Worm (Caenorhabditis elegans) whole organism, L1 larva: Measurements from ENCODE around the gene acs-21.
"Not testable (repeated sequence)": the region's sequence is repeated elsewhere in the genome, so short reads cannot be mapped to it uniquely, and the experiment has no call there.

Experiments
- aha-1 ChIP-seq: fragments of 150-350 bp; optimal IDR thresholded peaks from 2 replicates; lab custom pipeline; 2014; ENCODE audit warnings: missing biosample characterization, missing genetic modification characterization
- aly-2 ChIP-seq: fragments of 150-350 bp; optimal IDR thresholded peaks from 2 replicates; lab custom pipeline; 2014; ENCODE audit warnings: missing biosample characterization, missing genetic modification characterization
- ama-1 ChIP-seq: fragments of 150-350 bp; optimal IDR thresholded peaks from 2 replicates; lab custom pipeline; 2014
- blmp-1 ChIP-seq: fragments of 150-350 bp; optimal IDR thresholded peaks from 2 replicates; lab custom pipeline; 2014; ENCODE audit warnings: missing biosample characterization, missing genetic modification characterization
- ceh-8 ChIP-seq: fragments of 200-800 bp; sonication (Bioruptor generic); optimal IDR thresholded peaks from 2 replicates; lab custom pipeline; 2018; ENCODE audit warnings: mild to moderate bottlenecking, missing genetic modification characterization, moderate library complexity, missing compliant biosample characterization
- ceh-82 ChIP-seq, 3 experiments: fragments of 150-350 bp in 1 of 3; sonication (generic microtip) in 2 of 3; optimal IDR thresholded peaks; 2 replicates each; lab custom pipeline; 2014 to 2017; ENCODE audit warnings: missing biosample characterization in 3 of 3, missing genetic modification characterization in 3 of 3
- ceh-88 ChIP-seq: fragments of 200-800 bp; sonication (Bioruptor generic); IDR thresholded peaks from 2 replicates; pipeline ENCODE4 v1.3.6; 2022; ENCODE audit warnings: missing genetic modification characterization, missing compliant biosample characterization
- elt-3 ChIP-seq, 6 experiments: fragments of 150-350 bp in 1 of 6; sonication (generic microtip); optimal IDR thresholded peaks; 2 replicates each; lab custom pipeline; 2017 to 2018; ENCODE audit warnings: missing biosample characterization in 6 of 6, missing genetic modification characterization in 6 of 6, inconsistent platforms in 1 of 6
- ets-5 ChIP-seq: fragments of 200-800 bp; sonication (Bioruptor generic); IDR thresholded peaks from 2 replicates; pipeline ENCODE4 v1.3.6; 2022; ENCODE audit warnings: missing genetic modification characterization, missing compliant biosample characterization
- fkh-4 ChIP-seq: sonication (generic microtip); optimal IDR thresholded peaks from 2 replicates; lab custom pipeline; 2016; ENCODE audit warnings: missing compliant biosample characterization, missing genetic modification characterization, borderline replicate concordance
- fos-1 ChIP-seq: fragments of 150-350 bp; optimal IDR thresholded peaks from 2 replicates; lab custom pipeline; 2014; ENCODE audit warnings: missing biosample characterization, missing genetic modification characterization
- grh-1 ChIP-seq: fragments of 200-800 bp; sonication (Bioruptor generic); IDR thresholded peaks from 2 replicates; pipeline ENCODE4 v1.3.6; 2022; ENCODE audit warnings: missing genetic modification reagents, missing genetic modification characterization, missing compliant biosample characterization
- hlh-17 ChIP-seq: fragments of 200-800 bp; sonication (Bioruptor generic); optimal IDR thresholded peaks from 2 replicates; lab custom pipeline; 2018; ENCODE audit warnings: missing genetic modification characterization, mild to moderate bottlenecking, missing compliant biosample characterization, moderate library complexity, borderline replicate concordance
- hlh-4 ChIP-seq: sonication (generic microtip); optimal IDR thresholded peaks from 2 replicates; lab custom pipeline; 2016; ENCODE audit warnings: mild to moderate bottlenecking, missing genetic modification characterization, missing compliant biosample characterization
- lin-13 ChIP-seq: fragments of 150-350 bp; optimal IDR thresholded peaks from 2 replicates; lab custom pipeline; 2014; ENCODE audit warnings: missing biosample characterization, missing genetic modification reagents, missing genetic modification characterization
- lin-39 ChIP-seq: fragments of 150-350 bp; optimal IDR thresholded peaks from 2 replicates; lab custom pipeline; 2014; ENCODE audit warnings: missing biosample characterization, missing genetic modification reagents, missing genetic modification characterization
- lir-3 ChIP-seq: sonication (generic microtip); optimal IDR thresholded peaks from 2 replicates; lab custom pipeline; 2016; ENCODE audit warnings: mild to moderate bottlenecking, missing genetic modification characterization, moderate library complexity, missing compliant biosample characterization; ENCODE audit not compliant: poor library complexity
- mab-9 ChIP-seq: fragments of 200-800 bp; sonication (Bioruptor generic); IDR thresholded peaks from 2 replicates; pipeline ENCODE4 v1.3.6; 2022; ENCODE audit warnings: missing genetic modification reagents, missing genetic modification characterization, missing compliant biosample characterization
- mef-2 ChIP-seq: fragments of 150-350 bp; optimal IDR thresholded peaks from 2 replicates; lab custom pipeline; 2014; ENCODE audit warnings: missing biosample characterization, missing genetic modification characterization
- nhr-20 ChIP-seq: sonication (generic microtip); optimal IDR thresholded peaks from 2 replicates; lab custom pipeline; 2016; ENCODE audit warnings: mild to moderate bottlenecking, missing genetic modification characterization, missing compliant biosample characterization
- nhr-237 ChIP-seq: fragments of 150-350 bp; optimal IDR thresholded peaks from 2 replicates; lab custom pipeline; 2014; ENCODE audit warnings: missing biosample characterization, missing genetic modification characterization
- nhr-47 ChIP-seq: sonication (generic microtip); optimal IDR thresholded peaks from 2 replicates; lab custom pipeline; 2016; ENCODE audit warnings: mild to moderate bottlenecking, missing genetic modification characterization, moderate library complexity, missing compliant biosample characterization
- nhr-71 ChIP-seq: sonication (generic microtip); optimal IDR thresholded peaks from 2 replicates; lab custom pipeline; 2016; ENCODE audit warnings: mild to moderate bottlenecking, missing genetic modification characterization, moderate library complexity, missing compliant biosample characterization
- nhr-76 ChIP-seq: sonication (generic microtip); optimal IDR thresholded peaks from 2 replicates; lab custom pipeline; 2017; ENCODE audit warnings: missing biosample characterization, missing genetic modification characterization
- nhr-77 ChIP-seq: fragments of 150-350 bp; optimal IDR thresholded peaks from 2 replicates; lab custom pipeline; 2014; ENCODE audit warnings: missing biosample characterization, missing genetic modification characterization
- nhr-85 ChIP-seq: sonication (generic microtip); peaks from one replicate; lab custom pipeline; 2016; ENCODE audit warnings: missing genetic modification characterization, inconsistent platforms, missing compliant biosample characterization
- pag-3 ChIP-seq: sonication (generic microtip); optimal IDR thresholded peaks from 2 replicates; lab custom pipeline; 2017; ENCODE audit warnings: missing genetic modification characterization, mild to moderate bottlenecking, missing compliant biosample characterization, antibody characterized with exemption, borderline replicate concordance; ENCODE audit not compliant: insufficient read depth
- rnt-1 ChIP-seq: sonication (generic microtip); optimal IDR thresholded peaks from 2 replicates; lab custom pipeline; 2016; ENCODE audit warnings: mild to moderate bottlenecking, missing genetic modification characterization, moderate library complexity, missing compliant biosample characterization
- skn-1 ChIP-seq: fragments of 150-350 bp; optimal IDR thresholded peaks from 2 replicates; lab custom pipeline; 2014; ENCODE audit warnings: missing biosample characterization, missing genetic modification characterization
- snu-23 ChIP-seq: sonication (generic microtip); optimal IDR thresholded peaks from 2 replicates; lab custom pipeline; 2016; ENCODE audit warnings: missing genetic modification characterization, missing compliant biosample characterization
- sox-4 ChIP-seq: sonication (generic microtip); optimal IDR thresholded peaks from 2 replicates; lab custom pipeline; 2016; ENCODE audit warnings: missing genetic modification characterization, missing compliant biosample characterization
- sptf-1 ChIP-seq: fragments of 150-350 bp; optimal IDR thresholded peaks from 2 replicates; lab custom pipeline; 2014; ENCODE audit warnings: missing biosample characterization, missing genetic modification characterization
- sup-37 ChIP-seq: fragments of 200-800 bp; sonication (Bioruptor generic); optimal IDR thresholded peaks from 2 replicates; lab custom pipeline; 2018; ENCODE audit warnings: mild to moderate bottlenecking, missing genetic modification characterization, missing compliant biosample characterization
- tbx-2 ChIP-seq: sonication (generic microtip); optimal IDR thresholded peaks from 2 replicates; lab custom pipeline; 2016; ENCODE audit warnings: missing genetic modification characterization, missing compliant biosample characterization
- tlp-1 ChIP-seq: fragments of 150-350 bp; optimal IDR thresholded peaks from 2 replicates; lab custom pipeline; 2014; ENCODE audit warnings: missing biosample characterization, missing genetic modification characterization
- unc-130 ChIP-seq: fragments of 150-350 bp; optimal IDR thresholded peaks from 2 replicates; lab custom pipeline; 2017; ENCODE audit warnings: missing biosample characterization, missing genetic modification characterization, inconsistent platforms
- unc-30 ChIP-seq: sonication (generic microtip); optimal IDR thresholded peaks from 2 replicates; lab custom pipeline; 2017; ENCODE audit warnings: missing biosample characterization, missing genetic modification characterization
- unc-62 ChIP-seq: fragments of 150-350 bp; optimal IDR thresholded peaks from 2 replicates; lab custom pipeline; 2014; ENCODE audit warnings: missing biosample characterization, missing genetic modification reagents, missing genetic modification characterization
- vab-15 ChIP-seq: sonication (generic microtip); optimal IDR thresholded peaks from 2 replicates; lab custom pipeline; 2017; ENCODE audit warnings: missing genotype, mild to moderate bottlenecking, missing genetic modification characterization, missing compliant biosample characterization
- zip-4 ChIP-seq: fragments of 200-800 bp; sonication (Bioruptor generic); optimal IDR thresholded peaks from 2 replicates; lab custom pipeline; 2018; ENCODE audit warnings: mild to moderate bottlenecking, missing genetic modification characterization, moderate library complexity, missing compliant biosample characterization

acs-21 gene

ce11 chrV:3064418-3064817 lies 24.4 kb upstream of the acs-21 start, which contains the start of gene srt-16:
TSS of gene srt-16 (minus strand) at chrV:3064518.
- not testable (repeated sequence) for TF ChIP-seq mab-9 (GFP tag; lab: Robert Waterston, UW); elt-3 (tag; optimal IDR thresholded peaks at IDR 0.05; lab: Kevin White, UChicago); sox-4
- TF ChIP-seq, all 84 proteins: peak for 0; not testable (repeated sequence) for 84

- TF ChIP-seq nhr-47 (tag; lab: Kevin White, UChicago): no peak
- no peak for TF ChIP-seq snu-23
- TF ChIP-seq mef-2: no peak
- TF ChIP-seq aha-1: no peak
- TF ChIP-seq lin-39 (tag; lab: Kevin White, UChicago): no peak
- TF ChIP-seq ceh-82 (tag; optimal IDR thresholded peaks at IDR 0.05; lab: Kevin White, UChicago): no peak
- no peak for TF ChIP-seq vab-15 (tag; lab: Kevin White, UChicago)
- no peak for TF ChIP-seq nhr-237 (tag; lab: Kevin White, UChicago)
- TF ChIP-seq lir-3: no peak
- no peak for TF ChIP-seq aly-2 (tag; lab: Kevin White, UChicago)
- TF ChIP-seq tlp-1: no peak
These were observed 22.9 kb upstream of the acs-21 start, which contains the start of gene srh-185 for ce11 chrV:3065928-3066327. TSS of gene srh-185 (plus strand) at chrV:3066228.

- no peak for TF ChIP-seq pag-3
- TF ChIP-seq ets-5: no peak
- no peak for TF ChIP-seq aha-1
- no peak for TF ChIP-seq fos-1 (tag; lab: Kevin White, UChicago)
- TF ChIP-seq hlh-4 (tag; lab: Kevin White, UChicago): no peak
- no peak for TF ChIP-seq ceh-8
- TF ChIP-seq nhr-77 (tag; lab: Kevin White, UChicago): no peak
- TF ChIP-seq unc-62 (GFP tag; lab: Kevin White, UChicago): no peak
- TF ChIP-seq rnt-1 (tag; lab: Kevin White, UChicago): no peak
- no peak for TF ChIP-seq grh-1 (GFP tag; lab: Robert Waterston, UW)
- no peak for TF ChIP-seq nhr-76 (tag; lab: Kevin White, UChicago)
- no peak for TF ChIP-seq snu-23
- TF ChIP-seq tbx-2: no peak
- no peak for TF ChIP-seq sox-4
- TF ChIP-seq fkh-4 (tag; lab: Kevin White, UChicago): no peak
- TF ChIP-seq, all 84 proteins: peak for 0
These were observed 19.8 kb upstream of the acs-21 start, which contains the start of gene str-40 for ce11 chrV:3069101-3069500. TSS of gene str-40 (minus strand) at chrV:3069201.

- no peak for TF ChIP-seq lin-39 (tag; lab: Kevin White, UChicago)
- no peak for TF ChIP-seq sptf-1 (tag; lab: Kevin White, UChicago)
- no peak for TF ChIP-seq hlh-17
- no peak for TF ChIP-seq ceh-88 (GFP tag; lab: Robert Waterston, UW)
- TF ChIP-seq sup-37 (GFP tag; lab: Kevin White, UChicago): no peak
- TF ChIP-seq skn-1: no peak
These were observed 17.3 kb upstream of the acs-21 start, which contains the start of gene C50H11.13 for ce11 chrV:3071548-3071947. TSS of gene C50H11.13 (minus strand) at chrV:3071648.

- TF ChIP-seq ama-1 (lab: Kevin White, UChicago) (no peak), nhr-85 (no peak), unc-130 (tag; lab: Kevin White, UChicago) (no peak), blmp-1 (tag; lab: Kevin White, UChicago) (no peak), sptf-1 (tag; lab: Kevin White, UChicago) (no peak), nhr-71 (no peak), nhr-20 (tag; lab: Kevin White, UChicago) (no peak), fos-1 (tag; lab: Kevin White, UChicago) (no peak), lin-13 (GFP tag; lab: Kevin White, UChicago) (no peak), tbx-2 (no peak), lir-3 (no peak), zip-4 (GFP tag; lab: Kevin White, UChicago) (no peak), nhr-237 (tag; lab: Kevin White, UChicago) (no peak), unc-30 (no peak)
These were observed 8.1 kb upstream of the acs-21 start, which contains the start of gene srt-5 for ce11 chrV:3080792-3081191. TSS of gene srt-5 (minus strand) at chrV:3080892.
